Worm (Caenorhabditis elegans) whole organism, midembryonic: ENCODE results near the gene nhr-183.

Source experiments
- T22C8.4 ChIP-seq: fragments of 200-800 bp; sonication (Bioruptor generic); IDR thresholded peaks from 2 replicates; pipeline ENCODE4 v1.3.6; 2022; ENCODE audit warnings: missing genetic modification characterization, missing compliant biosample characterization
- cog-1 ChIP-seq: sonication (generic microtip); optimal IDR thresholded peaks from 2 replicates; lab custom pipeline; 2016; ENCODE audit warnings: missing genetic modification characterization, missing compliant biosample characterization
- flt-1 ChIP-seq: fragments of 200-800 bp; sonication (Bioruptor generic); IDR thresholded peaks from 2 replicates; pipeline ENCODE4 v1.3.6; 2022; ENCODE audit warnings: missing genetic modification characterization, missing compliant biosample characterization
- klf-2 ChIP-seq: fragments of 200-800 bp; sonication (Bioruptor generic); conservative IDR thresholded peaks from 2 replicates; pipeline ENCODE4 v1.3.6; 2022; ENCODE audit warnings: missing genetic modification reagents, missing genetic modification characterization, missing compliant biosample characterization
- med-1 ChIP-seq: sonication (generic microtip); optimal IDR thresholded peaks from 2 replicates; lab custom pipeline; 2017; ENCODE audit warnings: missing genetic modification characterization, mild to moderate bottlenecking, missing compliant biosample characterization, antibody characterized with exemption, missing genetic modification reagents; ENCODE audit not compliant: insufficient read depth
- ref-1 ChIP-seq: fragments of 200-800 bp; sonication (Bioruptor generic); conservative IDR thresholded peaks from 2 replicates; pipeline ENCODE4 v1.3.6; 2022; ENCODE audit warnings: missing genetic modification reagents, missing genetic modification characterization, missing compliant biosample characterization
- tab-1 ChIP-seq: fragments of 200-800 bp; sonication (Bioruptor generic); IDR thresholded peaks from 2 replicates; pipeline ENCODE4 v1.3.6; 2022; ENCODE audit warnings: missing genetic modification characterization, missing compliant biosample characterization

DNA sequence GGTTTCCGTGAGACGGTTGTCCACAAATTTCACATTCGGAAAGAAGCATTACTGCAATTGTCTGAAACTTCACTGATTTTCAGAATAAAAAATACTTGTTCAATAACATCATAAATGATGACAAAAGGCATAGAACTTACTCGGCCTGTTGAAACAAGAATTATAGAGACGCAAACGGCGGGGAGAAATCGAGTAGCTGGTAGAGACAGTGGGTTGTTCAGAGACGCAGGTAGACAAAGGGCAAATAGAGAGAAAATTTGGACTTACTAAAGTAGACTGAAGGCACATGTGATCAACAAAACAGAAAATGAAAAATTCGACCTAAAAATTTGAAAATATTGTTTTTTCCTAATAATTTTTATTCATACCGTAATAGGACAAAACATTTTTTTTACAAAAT is 4.7 kb downstream of the nhr-183 start, which contains the start of gene nhr-182:
- TF ChIP-seq klf-2, result no peak
- no peak for TF ChIP-seq tab-1 (GFP tag; lab: Robert Waterston, UW)
- no peak for TF ChIP-seq cog-1 (tag; lab: Kevin White, UChicago)
- no peak for TF ChIP-seq flt-1 (GFP tag; lab: Robert Waterston, UW)
- no peak for TF ChIP-seq ref-1 (GFP tag; lab: Robert Waterston, UW)
- no peak for TF ChIP-seq T22C8.4 (GFP tag; lab: Robert Waterston, UW)
- no peak for TF ChIP-seq med-1 (GFP tag; lab: Kevin White, UChicago)
